Fruit fly (Drosophila melanogaster) whole organism, prepupa: Measurements from ENCODE around the gene Rpt6.

Experiments
- CG31627 ChIP-seq: fragments of 200-800 bp; sonication (Bioruptor generic); optimal IDR thresholded peaks from 3 replicates; lab custom pipeline; 2016; ENCODE audit warnings: missing biosample characterization, missing genetic modification characterization
- CG3919 ChIP-seq: fragments of 200-800 bp; sonication (Bioruptor generic); optimal IDR thresholded peaks from 3 replicates; lab custom pipeline; 2016; ENCODE audit warnings: missing biosample characterization, missing genetic modification characterization
- CG6276 ChIP-seq: fragments of 200-800 bp; sonication (Bioruptor generic); optimal IDR thresholded peaks from 2 replicates; lab custom pipeline; 2017; ENCODE audit warnings: missing biosample characterization, mild to moderate bottlenecking, missing genetic modification characterization
- CG6792 ChIP-seq: fragments of 200-800 bp; sonication (Bioruptor generic); optimal IDR thresholded peaks from 3 replicates; lab custom pipeline; 2016; ENCODE audit warnings: missing biosample characterization, missing genetic modification characterization
- Ets96B ChIP-seq: fragments of 200-800 bp; optimal IDR thresholded peaks from 2 replicates; lab custom pipeline; 2019; ENCODE audit warnings: missing biosample characterization, mild to moderate bottlenecking, missing genetic modification characterization, moderate library complexity
- net ChIP-seq: fragments of 200-800 bp; sonication (Bioruptor generic); optimal IDR thresholded peaks from 3 replicates; lab custom pipeline; 2016; ENCODE audit warnings: missing biosample characterization, missing genetic modification characterization
- svp ChIP-seq: fragments of 200-800 bp; sonication (Bioruptor generic); peaks from one replicate; lab custom pipeline; 2016; ENCODE audit warnings: missing biosample characterization, missing genetic modification characterization
- vri ChIP-seq: fragments of 200-800 bp; sonication (Bioruptor generic); optimal IDR thresholded peaks from 3 replicates; lab custom pipeline; 2016; ENCODE audit warnings: missing biosample characterization, mild to moderate bottlenecking, missing genetic modification characterization

DNA sequence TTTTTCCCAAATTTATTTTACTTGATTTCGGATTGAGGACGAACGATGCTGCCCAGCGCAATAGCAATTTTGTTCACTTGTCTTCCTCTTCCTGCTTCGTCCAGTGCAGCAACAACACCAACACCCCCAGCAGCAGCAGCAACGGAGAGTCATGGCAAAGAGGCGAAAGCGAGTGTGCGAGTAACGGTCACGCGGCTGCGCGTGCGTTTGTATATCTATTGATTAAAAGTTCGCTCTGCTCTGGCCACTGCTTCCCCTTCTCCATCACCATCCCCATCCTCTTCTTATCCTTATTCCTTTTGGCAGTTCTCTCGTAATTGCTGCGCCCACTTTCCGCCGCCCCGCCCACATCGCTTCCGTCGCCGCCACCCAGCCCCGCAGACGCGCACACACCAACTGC, 22.3 kb downstream of the Rpt6 start:
- no peak for TF ChIP-seq CG31627 (GFP tag; lab: Kevin White, UChicago)
- no peak for TF ChIP-seq svp (GFP tag; lab: Kevin White, UChicago)
- no peak for TF ChIP-seq Ets96B (tag; lab: Kevin White, UChicago)
- TF ChIP-seq net (GFP tag; lab: Kevin White, UChicago): no peak
- no peak for TF ChIP-seq vri (GFP tag; lab: Kevin White, UChicago)
- no peak for TF ChIP-seq CG6276 (GFP tag; lab: Kevin White, UChicago)
- TF ChIP-seq CG3919: no peak
- TF ChIP-seq CG6792 (GFP tag; lab: Kevin White, UChicago): no peak
